Fruit fly (Drosophila melanogaster) whole organism, embryonic: ENCODE results near the gene brat.

Source experiments
- Atf3 ChIP-seq: fragments of 200-800 bp; sonication (Bioruptor generic); optimal IDR thresholded peaks from 3 replicates; lab custom pipeline; 2016; ENCODE audit warnings: missing biosample characterization, missing genetic modification characterization
- BtbVII ChIP-seq: fragments of 200-800 bp; sonication (Bioruptor generic); optimal IDR thresholded peaks from 3 replicates; lab custom pipeline; 2017; ENCODE audit warnings: missing biosample characterization, mild to moderate bottlenecking, missing genetic modification characterization
- CG10209 ChIP-seq: fragments of 200-800 bp; sonication (Bioruptor generic); optimal IDR thresholded peaks from 3 replicates; lab custom pipeline; 2017; ENCODE audit warnings: missing biosample characterization, mild to moderate bottlenecking, missing genetic modification characterization, missing genetic modification reagents
- CG10321 ChIP-seq: fragments of 200-800 bp; sonication (Bioruptor generic); IDR thresholded peaks from 2 replicates; pipeline ENCODE4 v1.3.6; 2022; ENCODE audit warnings: missing biosample characterization, missing genetic modification characterization
- CG10366 ChIP-seq: fragments of 200-800 bp; sonication (Bioruptor generic); IDR thresholded peaks from 2 replicates; pipeline ENCODE4 v1.3.6; 2022; ENCODE audit warnings: missing biosample characterization, missing genetic modification characterization
- CG12104 ChIP-seq: fragments of 200-800 bp; sonication (Bioruptor generic); optimal IDR thresholded peaks from 3 replicates; lab custom pipeline; 2016; ENCODE audit warnings: missing biosample characterization, missing genetic modification characterization
- CG13775 ChIP-seq: fragments of 200-800 bp; sonication (Bioruptor generic); optimal IDR thresholded peaks from 3 replicates; lab custom pipeline; 2017; ENCODE audit warnings: missing biosample characterization, mild to moderate bottlenecking, missing genetic modification characterization
- CG16863 ChIP-seq: fragments of 200-800 bp; sonication (Bioruptor generic); optimal IDR thresholded peaks from 3 replicates; lab custom pipeline; 2016; ENCODE audit warnings: missing biosample characterization, missing genetic modification characterization
- CG31224 ChIP-seq: fragments of 200-800 bp; sonication (Bioruptor generic); IDR thresholded peaks from 2 replicates; pipeline ENCODE4 v1.3.6; 2022; ENCODE audit warnings: missing biosample characterization, missing genetic modification characterization
- CG32532 ChIP-seq: fragments of 200-800 bp; sonication (Bioruptor generic); IDR thresholded peaks from 2 replicates; pipeline ENCODE4 v1.3.6; 2022; ENCODE audit warnings: missing biosample characterization, missing genetic modification characterization
- CG32772 ChIP-seq: fragments of 200-800 bp; sonication (Bioruptor generic); IDR thresholded peaks from 2 replicates; pipeline ENCODE4 v1.3.6; 2022; ENCODE audit warnings: missing biosample characterization, missing genetic modification characterization
- CG3281 ChIP-seq: fragments of 200-800 bp; sonication (Bioruptor generic); optimal IDR thresholded peaks from 3 replicates; lab custom pipeline; 2017; ENCODE audit warnings: missing biosample characterization, mild to moderate bottlenecking, missing genetic modification characterization
- CG3847 ChIP-seq: fragments of 200-800 bp; sonication (Bioruptor generic); IDR thresholded peaks from 2 replicates; pipeline ENCODE4 v1.3.6; 2022; ENCODE audit warnings: missing biosample characterization, missing genetic modification characterization
- CG6654 ChIP-seq: fragments of 200-800 bp; sonication (Bioruptor generic); optimal IDR thresholded peaks from 2 replicates; lab custom pipeline; 2017; ENCODE audit warnings: missing biosample characterization, mild to moderate bottlenecking, missing genetic modification characterization
- CG6813 ChIP-seq: fragments of 200-800 bp; sonication (Bioruptor generic); optimal IDR thresholded peaks from 2 replicates; lab custom pipeline; 2017; ENCODE audit warnings: missing biosample characterization, missing genetic modification characterization, mild to moderate bottlenecking, moderate library complexity, missing genetic modification reagents
- CG7372 ChIP-seq: fragments of 200-800 bp; sonication (Bioruptor generic); IDR thresholded peaks from 2 replicates; pipeline ENCODE4 v1.3.6; 2022; ENCODE audit warnings: missing biosample characterization, missing genetic modification characterization
- CG9437 ChIP-seq: fragments of 200-800 bp; sonication (Bioruptor generic); optimal IDR thresholded peaks from 2 replicates; lab custom pipeline; 2018; ENCODE audit warnings: missing biosample characterization, mild to moderate bottlenecking, missing genetic modification characterization
- CG9876 ChIP-seq: fragments of 200-800 bp; sonication (Bioruptor generic); optimal IDR thresholded peaks from 2 replicates; lab custom pipeline; 2016; ENCODE audit warnings: missing biosample characterization, missing genetic modification characterization
- Camta ChIP-seq: fragments of 200-800 bp; sonication (Bioruptor generic); optimal IDR thresholded peaks from 2 replicates; lab custom pipeline; 2016; ENCODE audit warnings: missing biosample characterization, missing genetic modification characterization
- CoRest ChIP-seq: fragments of 200-800 bp; sonication (Bioruptor generic); optimal IDR thresholded peaks from 3 replicates; lab custom pipeline; 2018; ENCODE audit warnings: missing biosample characterization, mild to moderate bottlenecking, missing genetic modification characterization, moderate library complexity
- Dip2 ChIP-seq: fragments of 200-800 bp; sonication (Bioruptor generic); IDR thresholded peaks from 2 replicates; pipeline ENCODE4 v1.3.6; 2022; ENCODE audit warnings: missing biosample characterization, missing genetic modification characterization
- Dip3 ChIP-seq: fragments of 200-800 bp; sonication (Bioruptor generic); optimal IDR thresholded peaks from 3 replicates; lab custom pipeline; 2016; ENCODE audit warnings: missing biosample characterization, missing genetic modification characterization
- Ets65A ChIP-seq: fragments of 200-800 bp; sonication (Bioruptor generic); peaks from one replicate; lab custom pipeline; 2016; ENCODE audit warnings: missing biosample characterization, missing genetic modification characterization
- Fer2 ChIP-seq: fragments of 200-800 bp; sonication (Bioruptor generic); optimal IDR thresholded peaks from 2 replicates; lab custom pipeline; 2018; ENCODE audit warnings: missing biosample characterization, mild to moderate bottlenecking, missing genetic modification characterization, moderate library complexity
- Gug ChIP-seq: fragments of 200-800 bp; sonication (Bioruptor generic); IDR thresholded peaks from 4 replicates; pipeline ENCODE4 v1.3.6; 2022; ENCODE audit warnings: missing biosample characterization, missing genetic modification characterization
- H2.0 ChIP-seq: fragments of 200-800 bp; sonication (Bioruptor generic); IDR thresholded peaks from 2 replicates; pipeline ENCODE4 v1.3.6; 2022; ENCODE audit warnings: missing biosample characterization, missing genetic modification characterization
- Hey ChIP-seq: fragments of 200-800 bp; sonication (Bioruptor generic); optimal IDR thresholded peaks from 3 replicates; lab custom pipeline; 2018; ENCODE audit warnings: missing biosample characterization, mild to moderate bottlenecking, missing genetic modification characterization
- HmgD ChIP-seq: fragments of 200-800 bp; sonication (Bioruptor generic); optimal IDR thresholded peaks from 3 replicates; lab custom pipeline; 2016; ENCODE audit warnings: missing biosample characterization, missing genetic modification characterization
- Hr39 ChIP-seq: fragments of >200 bp; optimal IDR thresholded peaks from 2 replicates; lab custom pipeline; 2017
- Hr51 ChIP-seq, 2 experiments: fragments of 200-800 bp; sonication (Bioruptor generic); optimal IDR thresholded peaks; 2 replicates in 1 of 2; 3 replicates in 1 of 2; lab custom pipeline; 2016 to 2018; ENCODE audit warnings: missing biosample characterization in 2 of 2, missing genetic modification characterization in 2 of 2, mild to moderate bottlenecking in 1 of 2, moderate library complexity in 1 of 2
- Meics ChIP-seq: fragments of 200-800 bp; sonication (Bioruptor generic); optimal IDR thresholded peaks from 2 replicates; lab custom pipeline; 2017; ENCODE audit warnings: missing biosample characterization, mild to moderate bottlenecking, missing genetic modification characterization
- Pdp1 ChIP-seq, 2 experiments: fragments of 200-800 bp; sonication (Bioruptor generic); optimal IDR thresholded peaks; 3 replicates each; lab custom pipeline; 2016; ENCODE audit warnings: missing biosample characterization in 2 of 2, missing genetic modification characterization in 2 of 2, mild to moderate bottlenecking in 1 of 2, moderate library complexity in 1 of 2
- Six4 ChIP-seq: fragments of 200-800 bp; sonication (Bioruptor generic); optimal IDR thresholded peaks from 2 replicates; lab custom pipeline; 2016; ENCODE audit warnings: missing biosample characterization, missing genetic modification characterization
- Sox100B ChIP-seq: fragments of 200-800 bp; sonication (Bioruptor generic); optimal IDR thresholded peaks from 3 replicates; lab custom pipeline; 2018; ENCODE audit warnings: missing biosample characterization, mild to moderate bottlenecking, missing genetic modification characterization
- Sry-δ ChIP-seq: fragments of 200-800 bp; sonication (Bioruptor generic); optimal IDR thresholded peaks from 2 replicates; lab custom pipeline; 2016; ENCODE audit warnings: missing biosample characterization, missing genetic modification characterization
- ara ChIP-seq: fragments of 200-800 bp; sonication (Bioruptor generic); IDR thresholded peaks from 2 replicates; pipeline ENCODE4 v1.3.6; 2022; ENCODE audit warnings: missing biosample characterization, missing genetic modification characterization
- az2 ChIP-seq: fragments of 200-800 bp; sonication (Bioruptor generic); optimal IDR thresholded peaks from 3 replicates; lab custom pipeline; 2016; ENCODE audit warnings: missing biosample characterization, missing genetic modification characterization
- bowl ChIP-seq: fragments of 200-800 bp; sonication (Bioruptor generic); IDR thresholded peaks from 2 replicates; pipeline ENCODE4 v1.3.6; 2022; ENCODE audit warnings: missing biosample characterization, missing genetic modification characterization
- ems ChIP-seq: fragments of 200-800 bp; sonication (Bioruptor generic); optimal IDR thresholded peaks from 3 replicates; lab custom pipeline; 2016; ENCODE audit warnings: missing biosample characterization, missing genetic modification characterization
- eve ChIP-seq, 2 experiments: fragments of >200 bp; optimal IDR thresholded peaks; 2 replicates each; lab custom pipeline; 2017; ENCODE audit warnings: missing biosample characterization in 2 of 2, missing genetic modification characterization in 2 of 2
- fd3F ChIP-seq: fragments of 200-800 bp; sonication (Bioruptor generic); optimal IDR thresholded peaks from 2 replicates; lab custom pipeline; 2018; ENCODE audit warnings: missing biosample characterization, mild to moderate bottlenecking, missing genetic modification characterization, moderate library complexity
- jing ChIP-seq: fragments of 200-800 bp; sonication (Bioruptor generic); optimal IDR thresholded peaks from 2 replicates; lab custom pipeline; 2018; ENCODE audit warnings: missing biosample characterization, mild to moderate bottlenecking, missing genetic modification characterization
- klu ChIP-seq: fragments of 200-800 bp; sonication (Bioruptor generic); IDR thresholded peaks from 2 replicates; pipeline ENCODE4 v1.3.6; 2022; ENCODE audit warnings: missing biosample characterization, missing genetic modification characterization
- oc ChIP-seq: fragments of 200-800 bp; sonication (Bioruptor generic); optimal IDR thresholded peaks from 2 replicates; lab custom pipeline; 2018; ENCODE audit warnings: missing biosample characterization, mild to moderate bottlenecking, missing genetic modification characterization, moderate library complexity
- pfk ChIP-seq: fragments of 200-800 bp; sonication (Bioruptor generic); optimal IDR thresholded peaks from 2 replicates; lab custom pipeline; 2018; ENCODE audit warnings: missing biosample characterization, mild to moderate bottlenecking, missing genetic modification characterization, moderate library complexity
- ro ChIP-seq: fragments of 200-800 bp; sonication (Bioruptor generic); IDR thresholded peaks from 2 replicates; pipeline ENCODE4 v1.3.6; 2022; ENCODE audit warnings: missing biosample characterization, missing genetic modification characterization
- sens ChIP-seq: fragments of 200-800 bp; sonication (Bioruptor generic); peaks from one replicate; lab custom pipeline; 2016; ENCODE audit warnings: missing biosample characterization, missing genetic modification characterization
- seq ChIP-seq: fragments of 200-800 bp; sonication (Bioruptor generic); IDR thresholded peaks from 2 replicates; pipeline ENCODE4 v1.3.6; 2022; ENCODE audit warnings: missing biosample characterization, missing genetic modification characterization
- sim ChIP-seq: fragments of 200-800 bp; sonication (Bioruptor generic); IDR thresholded peaks from 2 replicates; pipeline ENCODE4 v1.3.6; 2022; ENCODE audit warnings: missing biosample characterization, missing genetic modification characterization
- sisA ChIP-seq: fragments of 200-800 bp; sonication (Bioruptor generic); IDR thresholded peaks from 2 replicates; pipeline ENCODE4 v1.3.6; 2022; ENCODE audit warnings: missing biosample characterization, missing genetic modification characterization
- slou ChIP-seq: fragments of 200-800 bp; sonication (Bioruptor generic); optimal IDR thresholded peaks from 3 replicates; lab custom pipeline; 2016; ENCODE audit warnings: missing biosample characterization, missing genetic modification characterization
- sob ChIP-seq: fragments of 200-800 bp; sonication (Bioruptor generic); IDR thresholded peaks from 2 replicates; pipeline ENCODE4 v1.3.6; 2022; ENCODE audit warnings: missing biosample characterization, missing genetic modification characterization
- wor ChIP-seq: fragments of 200-800 bp; sonication (Bioruptor generic); IDR thresholded peaks from 2 replicates; pipeline ENCODE4 v1.3.6; 2022; ENCODE audit warnings: missing biosample characterization, missing genetic modification characterization
- yki ChIP-seq: fragments of >200 bp; optimal IDR thresholded peaks from 3 replicates; lab custom pipeline; 2018

brat gene

DNA sequence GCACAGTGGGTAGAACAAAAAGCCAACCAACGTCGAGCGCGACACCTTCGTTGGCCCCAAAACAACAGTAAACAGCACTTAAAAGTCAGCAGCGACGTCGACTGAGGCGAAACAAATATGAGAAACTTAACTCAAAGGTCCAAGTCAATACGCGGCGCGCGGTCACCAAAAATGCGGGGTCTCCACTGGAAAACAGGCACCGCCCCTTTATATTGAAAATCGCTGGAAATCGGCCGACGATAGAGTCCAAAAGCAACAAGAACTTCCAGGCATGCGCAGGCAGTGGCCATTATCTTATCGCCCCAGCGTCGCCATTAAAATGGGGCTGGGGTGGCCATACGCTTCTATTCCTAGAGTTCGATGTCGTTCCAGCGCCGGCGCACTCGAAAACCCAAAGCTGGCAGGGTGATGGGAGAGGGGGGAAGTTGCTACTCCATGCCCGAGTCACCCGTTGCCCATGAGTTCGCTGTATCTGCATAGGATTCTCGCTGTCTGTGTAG is 25.2 kb upstream of the brat start, which contains the start of gene Lim3 (continued):
- TF ChIP-seq wor (no peak), seq (GFP tag; lab: Robert Waterston, UW) (peak; percentile 45; the same call in 1 of the 2 replicates), CG9437 (no peak), CG3281 (GFP tag; lab: Kevin White, UChicago) (no peak), CG12104 (GFP tag; lab: Kevin White, UChicago) (no peak), Hr51 (GFP tag; optimal IDR thresholded peaks at IDR 0.05; lab: Kevin White, UChicago) (no peak), H2.0 (no peak), Hey (peak; percentile 88), CoRest (no peak), CG32532 (GFP tag; lab: Robert Waterston, UW) (0 out of 2 replicates have a peak, but pooled peaks have one; percentile 14), az2 (GFP tag; lab: Kevin White, UChicago) (no peak), Sox100B (no peak), ara (GFP tag; lab: Robert Waterston, UW) (no peak), Meics (no peak), CG6813 (GFP tag; lab: Kevin White, UChicago) (no peak), ro (GFP tag; lab: Robert Waterston, UW) (no peak), pfk (GFP tag; lab: Kevin White, UChicago) (no peak), CG3847 (no peak), Ets65A (GFP tag; lab: Kevin White, UChicago) (no peak), slou (GFP tag; lab: Kevin White, UChicago) (no peak), CG32772 (GFP tag; lab: Robert Waterston, UW) (0 out of 2 replicates have a peak, but pooled peaks have one; percentile 19), CG6654 (GFP tag; lab: Kevin White, UChicago) (no peak), Fer2 (no peak), yki (no peak), jing (no peak), CG7372 (GFP tag; lab: Robert Waterston, UW) (no peak), Dip3 (GFP tag; lab: Kevin White, UChicago) (no peak), sob (GFP tag; lab: Robert Waterston, UW) (no peak), CG10366 (GFP tag; lab: Robert Waterston, UW) (no peak), fd3F (GFP tag; lab: Kevin White, UChicago) (no peak), eve (GFP tag; optimal IDR thresholded peaks at IDR 0.05; lab: Kevin White, UChicago) (no peak), Camta (GFP tag; lab: Kevin White, UChicago) (no peak), Gug (no peak), CG31224 (no peak), Dip2 (GFP tag; lab: Robert Waterston, UW) (no peak), CG9876 (no peak), HmgD (GFP tag; lab: Kevin White, UChicago) (no peak), Pdp1 (GFP tag; optimal IDR thresholded peaks at IDR 0.05; lab: Kevin White, UChicago) (no peak), CG16863 (GFP tag; lab: Kevin White, UChicago) (no peak), sim (GFP tag; lab: Robert Waterston, UW) (no peak), CG13775 (GFP tag; lab: Kevin White, UChicago) (no peak), Atf3 (no peak), Sry-δ (GFP tag; lab: Kevin White, UChicago) (no peak), CG10321 (GFP tag; lab: Robert Waterston, UW) (no peak), oc (tag; lab: Kevin White, UChicago) (no peak), bowl (peak; percentile 20; the same call in 1 of the 2 replicates), ems (no peak), Hr39 (no peak), CG10209 (no peak), BtbVII (GFP tag; lab: Kevin White, UChicago) (no peak), sisA (no peak), klu (GFP tag; lab: Robert Waterston, UW) (no peak), sens (GFP tag; lab: Kevin White, UChicago) (no peak), Six4 (GFP tag; lab: Kevin White, UChicago) (no peak)
